Fruit fly (Drosophila melanogaster) whole organism, embryonic: ENCODE results near the gene edin.

Source experiments
- Bgb ChIP-seq: fragments of 200-800 bp; sonication (Bioruptor generic); IDR thresholded peaks from 2 replicates; pipeline ENCODE4 v1.3.6; 2022; ENCODE audit warnings: missing biosample characterization, missing genetic modification characterization; ENCODE audit not compliant: partially characterized antibody
- CG10147 ChIP-seq: fragments of 200-800 bp; sonication (Bioruptor generic); optimal IDR thresholded peaks from 2 replicates; lab custom pipeline; 2019; ENCODE audit warnings: missing biosample characterization, mild to moderate bottlenecking, missing genetic modification characterization, moderate library complexity
- CG10267 ChIP-seq: fragments of 200-800 bp; sonication (Bioruptor generic); optimal IDR thresholded peaks from 2 replicates; lab custom pipeline; 2018; ENCODE audit warnings: missing biosample characterization, mild to moderate bottlenecking, missing genetic modification characterization, moderate library complexity
- CG10274 ChIP-seq: fragments of 200-800 bp; sonication (Bioruptor generic); optimal IDR thresholded peaks from 3 replicates; lab custom pipeline; 2017; ENCODE audit warnings: missing biosample characterization, mild to moderate bottlenecking, missing genetic modification characterization
- CG10979 ChIP-seq: fragments of 200-800 bp; sonication (Bioruptor generic); optimal IDR thresholded peaks from 2 replicates; lab custom pipeline; 2018; ENCODE audit warnings: missing biosample characterization, mild to moderate bottlenecking, missing genetic modification characterization, moderate library complexity
- CG11504 ChIP-seq: fragments of 200-800 bp; sonication (Bioruptor generic); optimal IDR thresholded peaks from 3 replicates; lab custom pipeline; 2019; ENCODE audit warnings: missing biosample characterization, mild to moderate bottlenecking, missing genetic modification characterization, moderate library complexity
- CG12391 ChIP-seq: fragments of 200-800 bp; sonication (Bioruptor generic); optimal IDR thresholded peaks from 3 replicates; lab custom pipeline; 2018; ENCODE audit warnings: missing biosample characterization, mild to moderate bottlenecking, missing genetic modification characterization, moderate library complexity
- CG14667 ChIP-seq: fragments of 200-800 bp; sonication (Bioruptor generic); IDR thresholded peaks from 2 replicates; pipeline ENCODE4 v1.3.6; 2022; ENCODE audit warnings: missing biosample characterization, missing genetic modification characterization
- CG14860 ChIP-seq: fragments of 200-800 bp; sonication (Bioruptor generic); IDR thresholded peaks from 3 replicates; pipeline ENCODE4 v1.3.6; 2022; ENCODE audit warnings: missing biosample characterization, missing genetic modification characterization; ENCODE audit not compliant: partially characterized antibody
- CG15269 ChIP-seq: fragments of 200-800 bp; sonication (Bioruptor generic); optimal IDR thresholded peaks from 2 replicates; lab custom pipeline; 2018; ENCODE audit warnings: missing biosample characterization, mild to moderate bottlenecking, missing genetic modification characterization, moderate library complexity
- CG15514 ChIP-seq: fragments of 200-800 bp; sonication (Bioruptor generic); optimal IDR thresholded peaks from 3 replicates; lab custom pipeline; 2017; ENCODE audit warnings: missing biosample characterization, missing genetic modification characterization, mild to moderate bottlenecking, moderate library complexity, missing genetic modification reagents
- CG17359 ChIP-seq: fragments of 200-800 bp; sonication (Bioruptor generic); optimal IDR thresholded peaks from 3 replicates; lab custom pipeline; 2018; ENCODE audit warnings: missing biosample characterization, mild to moderate bottlenecking, missing genetic modification characterization, moderate library complexity
- CG17361 ChIP-seq: fragments of 200-800 bp; sonication (Bioruptor generic); IDR thresholded peaks from 3 replicates; pipeline ENCODE4 v1.3.6; 2022; ENCODE audit warnings: missing biosample characterization, missing genetic modification characterization
- CG2712 ChIP-seq: fragments of 200-800 bp; optimal IDR thresholded peaks from 3 replicates; lab custom pipeline; 2019; ENCODE audit warnings: missing biosample characterization, mild to moderate bottlenecking, missing genetic modification characterization, moderate library complexity
- CG31365 ChIP-seq: fragments of 200-800 bp; sonication (Bioruptor generic); optimal IDR thresholded peaks from 2 replicates; lab custom pipeline; 2018; ENCODE audit warnings: missing biosample characterization, mild to moderate bottlenecking, missing genetic modification characterization
- CG3281 ChIP-seq: fragments of 200-800 bp; sonication (Bioruptor generic); optimal IDR thresholded peaks from 3 replicates; lab custom pipeline; 2017; ENCODE audit warnings: missing biosample characterization, mild to moderate bottlenecking, missing genetic modification characterization
- CG33557 ChIP-seq: fragments of 200-800 bp; sonication (Bioruptor generic); optimal IDR thresholded peaks from 2 replicates; lab custom pipeline; 2019; ENCODE audit warnings: missing biosample characterization, mild to moderate bottlenecking, missing genetic modification characterization, moderate library complexity
- CG4360 ChIP-seq: fragments of 200-800 bp; sonication (Bioruptor generic); IDR thresholded peaks from 2 replicates; pipeline ENCODE4 v1.3.6; 2022; ENCODE audit warnings: missing biosample characterization, missing genetic modification characterization
- CG4404 ChIP-seq: fragments of 200-800 bp; sonication (Bioruptor generic); IDR thresholded peaks from 2 replicates; pipeline ENCODE4 v1.3.6; 2022; ENCODE audit warnings: missing biosample characterization, missing genetic modification characterization
- CG6272 ChIP-seq: fragments of 200-800 bp; sonication (Bioruptor generic); IDR thresholded peaks from 2 replicates; pipeline ENCODE4 v1.3.6; 2022; ENCODE audit warnings: missing biosample characterization, missing genetic modification characterization
- CG6654 ChIP-seq: fragments of 200-800 bp; sonication (Bioruptor generic); optimal IDR thresholded peaks from 2 replicates; lab custom pipeline; 2017; ENCODE audit warnings: missing biosample characterization, mild to moderate bottlenecking, missing genetic modification characterization
- CG6689 ChIP-seq: fragments of 200-800 bp; sonication (Bioruptor generic); IDR thresholded peaks from 2 replicates; pipeline ENCODE4 v1.3.6; 2022; ENCODE audit warnings: missing biosample characterization, missing genetic modification characterization
- CG6765 ChIP-seq: fragments of 200-800 bp; sonication (Bioruptor generic); optimal IDR thresholded peaks from 3 replicates; lab custom pipeline; 2017; ENCODE audit warnings: missing biosample characterization, mild to moderate bottlenecking, missing genetic modification characterization
- CG6791 ChIP-seq: fragments of 200-800 bp; sonication (Bioruptor generic); IDR thresholded peaks from 3 replicates; pipeline ENCODE4 v1.3.6; 2022; ENCODE audit warnings: missing biosample characterization, missing genetic modification characterization; ENCODE audit not compliant: partially characterized antibody
- CG8359 ChIP-seq: fragments of 200-800 bp; sonication (Bioruptor generic); optimal IDR thresholded peaks from 2 replicates; lab custom pipeline; 2017; ENCODE audit warnings: missing biosample characterization, mild to moderate bottlenecking, missing genetic modification characterization, borderline replicate concordance
- CG8924 ChIP-seq: fragments of 200-800 bp; optimal IDR thresholded peaks from 3 replicates; lab custom pipeline; 2019; ENCODE audit warnings: missing biosample characterization, mild to moderate bottlenecking, missing genetic modification characterization, moderate library complexity
- CG9609 ChIP-seq: fragments of 200-800 bp; sonication (Bioruptor generic); optimal IDR thresholded peaks from 3 replicates; lab custom pipeline; 2016; ENCODE audit warnings: missing biosample characterization, missing genetic modification characterization
- CG9797 ChIP-seq: fragments of 200-800 bp; sonication (Bioruptor generic); optimal IDR thresholded peaks from 3 replicates; lab custom pipeline; 2018; ENCODE audit warnings: missing biosample characterization, mild to moderate bottlenecking, missing genetic modification characterization
- CoRest ChIP-seq: fragments of 200-800 bp; sonication (Bioruptor generic); optimal IDR thresholded peaks from 3 replicates; lab custom pipeline; 2018; ENCODE audit warnings: missing biosample characterization, mild to moderate bottlenecking, missing genetic modification characterization, moderate library complexity
- Deaf1 ChIP-seq: fragments of 200-800 bp; optimal IDR thresholded peaks from 3 replicates; lab custom pipeline; 2019; ENCODE audit warnings: missing biosample characterization, mild to moderate bottlenecking, missing genetic modification characterization, moderate library complexity
- Fer1 ChIP-seq: fragments of 200-800 bp; sonication (Bioruptor generic); optimal IDR thresholded peaks from 2 replicates; lab custom pipeline; 2017; ENCODE audit warnings: missing biosample characterization, mild to moderate bottlenecking, missing genetic modification characterization
- H15 ChIP-seq: fragments of 200-800 bp; sonication (Bioruptor generic); IDR thresholded peaks from 3 replicates; pipeline ENCODE4 v1.3.6; 2022; ENCODE audit warnings: missing biosample characterization, missing genetic modification characterization
- Jarid2 ChIP-seq: fragments of 200-800 bp; sonication (Bioruptor generic); optimal IDR thresholded peaks from 3 replicates; lab custom pipeline; 2017; ENCODE audit warnings: mild to moderate bottlenecking, missing biosample characterization, missing genetic modification reagents, missing genetic modification characterization
- Med ChIP-seq: fragments of 200-800 bp; sonication (Bioruptor generic); peaks from one replicate; lab custom pipeline; 2016; ENCODE audit warnings: missing biosample characterization, missing genetic modification characterization, mild to moderate bottlenecking, inconsistent platforms, moderate library complexity
- Mrtf ChIP-seq: fragments of 200-800 bp; sonication (Bioruptor generic); IDR thresholded peaks from 3 replicates; pipeline ENCODE4 v1.3.6; 2022; ENCODE audit warnings: missing biosample characterization, missing genetic modification characterization
- Ssrp ChIP-seq: fragments of 200-800 bp; sonication (Bioruptor generic); optimal IDR thresholded peaks from 2 replicates; lab custom pipeline; 2018; ENCODE audit warnings: missing biosample characterization, mild to moderate bottlenecking, missing genetic modification characterization, moderate library complexity
- Taf1 ChIP-seq: fragments of 200-800 bp; sonication (Bioruptor generic); IDR thresholded peaks from 2 replicates; pipeline ENCODE4 v1.3.6; 2022; ENCODE audit warnings: missing biosample characterization, missing genetic modification characterization
- Xrp1 ChIP-seq: fragments of 200-800 bp; sonication (Bioruptor generic); IDR thresholded peaks from 2 replicates; pipeline ENCODE4 v1.3.6; 2022; ENCODE audit warnings: missing biosample characterization, missing genetic modification characterization
- bab2 ChIP-seq: fragments of 200-800 bp; sonication (Bioruptor generic); optimal IDR thresholded peaks from 2 replicates; lab custom pipeline; 2016; ENCODE audit warnings: missing biosample characterization, missing genetic modification characterization
- bsh ChIP-seq, 2 experiments: fragments of 200-800 bp; sonication (Bioruptor generic); optimal IDR thresholded peaks; 2 replicates each; lab custom pipeline; 2017 to 2018; ENCODE audit warnings: mild to moderate bottlenecking in 2 of 2, missing biosample characterization in 2 of 2, missing genetic modification characterization in 2 of 2, moderate library complexity in 1 of 2
- caup ChIP-seq: fragments of 200-800 bp; sonication (Bioruptor generic); optimal IDR thresholded peaks from 3 replicates; lab custom pipeline; 2017; ENCODE audit warnings: missing biosample characterization, mild to moderate bottlenecking, missing genetic modification characterization, moderate library complexity; ENCODE audit not compliant: severe bottlenecking
- onecut ChIP-seq: fragments of 200-800 bp; sonication (Bioruptor generic); IDR thresholded peaks from 2 replicates; pipeline ENCODE4 v1.3.6; 2022; ENCODE audit warnings: missing biosample characterization, missing genetic modification characterization
- peb ChIP-seq: fragments of 200-800 bp; sonication (Bioruptor generic); IDR thresholded peaks from 2 replicates; pipeline ENCODE4 v1.3.6; 2022; ENCODE audit warnings: missing biosample characterization, missing genetic modification characterization
- slbo ChIP-seq: fragments of 200-800 bp; sonication (Bioruptor generic); IDR thresholded peaks from 2 replicates; pipeline ENCODE4 v1.3.6; 2022; ENCODE audit warnings: missing biosample characterization, missing genetic modification characterization
- slp2 ChIP-seq: fragments of 200-800 bp; sonication (Bioruptor generic); optimal IDR thresholded peaks from 2 replicates; lab custom pipeline; 2016; ENCODE audit warnings: missing biosample characterization, missing genetic modification characterization
- stwl ChIP-seq: fragments of 200-800 bp; sonication (Bioruptor generic); optimal IDR thresholded peaks from 3 replicates; lab custom pipeline; 2018; ENCODE audit warnings: missing biosample characterization, mild to moderate bottlenecking, missing genetic modification characterization, moderate library complexity
- tna ChIP-seq: fragments of 200-800 bp; sonication (Bioruptor generic); IDR thresholded peaks from 2 replicates; pipeline ENCODE4 v1.3.6; 2022; ENCODE audit warnings: missing biosample characterization, missing genetic modification characterization; ENCODE audit not compliant: partially characterized antibody
- zfh1 ChIP-seq: fragments of 200-800 bp; sonication (Bioruptor generic); IDR thresholded peaks from 3 replicates; pipeline ENCODE4 v1.3.6; 2022; ENCODE audit warnings: missing biosample characterization, missing genetic modification characterization

The edin gene

dm6 chr3L:17458856-17459518 lies 35.7 kb upstream of the edin start (continued):
- TF ChIP-seq Ssrp (tag; lab: Kevin White, UChicago) = peak; percentile 43
- TF ChIP-seq Mrtf (GFP tag; lab: Robert Waterston, UW) = no peak
- peak; percentile 5 for TF ChIP-seq CG8924 (tag; lab: Kevin White, UChicago)
- peak; percentile 33 for TF ChIP-seq CG15269 (tag; lab: Kevin White, UChicago)
- TF ChIP-seq bsh (GFP tag; optimal IDR thresholded peaks at IDR 0.05; lab: Kevin White, UChicago) = peak in 1 of 2 experiments; percentile 49
- TF ChIP-seq peb (GFP tag; lab: Robert Waterston, UW) = no peak
- TF ChIP-seq bab2 (GFP tag; lab: Kevin White, UChicago) = no peak
- no peak for TF ChIP-seq tna
- no peak for TF ChIP-seq Bgb (GFP tag; lab: Robert Waterston, UW)
- TF ChIP-seq CG4360 (GFP tag; lab: Robert Waterston, UW) = peak; percentile 43
- no peak for TF ChIP-seq slp2 (GFP tag; lab: Kevin White, UChicago)
- TF ChIP-seq CG31365 (tag; lab: Kevin White, UChicago) = no peak
- TF ChIP-seq CG8359 (GFP tag; lab: Kevin White, UChicago) = no peak
- TF ChIP-seq CG9797 (GFP tag; lab: Kevin White, UChicago) = no peak
- TF ChIP-seq slbo (GFP tag; lab: Robert Waterston, UW) = peak; percentile 44
- TF ChIP-seq CG33557 (GFP tag; lab: Kevin White, UChicago) = no peak
- TF ChIP-seq CG6272 (GFP tag; lab: Robert Waterston, UW) = no peak
- TF ChIP-seq caup (GFP tag; lab: Kevin White, UChicago) = peak; percentile 0
- TF ChIP-seq CG12391 (tag; lab: Kevin White, UChicago) = peak; percentile 57
- peak; percentile 59 for TF ChIP-seq CG11504 (tag; lab: Kevin White, UChicago)
- TF ChIP-seq CG6791 (GFP tag; lab: Robert Waterston, UW) = no peak
- TF ChIP-seq Med = peak; percentile 58
- TF ChIP-seq CG6689 (GFP tag; lab: Robert Waterston, UW) = peak; percentile 60; the same call in 1 of the 2 replicates
- TF ChIP-seq CG17359 = peak; percentile 55
- 0 out of 2 replicates have a peak, but pooled peaks have one; percentile 26 for TF ChIP-seq CG4404 (GFP tag; lab: Robert Waterston, UW)
- TF ChIP-seq CG10267 (tag; lab: Kevin White, UChicago) = peak; percentile 27
- peak; percentile 13 for TF ChIP-seq CG15514
- TF ChIP-seq Deaf1 = no peak
- TF ChIP-seq CG10147 = peak; percentile 6
- TF ChIP-seq H15 (GFP tag; lab: Robert Waterston, UW) = 0 out of 3 replicates have a peak, but pooled peaks have one; percentile 34
- peak; percentile 76 for TF ChIP-seq Xrp1
- TF ChIP-seq CG10979 (tag; lab: Kevin White, UChicago) = peak; percentile 40
- TF ChIP-seq Taf1 (GFP tag; lab: Robert Waterston, UW) = no peak
- TF ChIP-seq CG14667 (GFP tag; lab: Robert Waterston, UW) = peak; percentile 15; the same call in 1 of the 2 replicates
- peak; percentile 66 for TF ChIP-seq CG2712
- TF ChIP-seq CG9609 (GFP tag; lab: Kevin White, UChicago) = no peak
- TF ChIP-seq Fer1 = peak; percentile 37
- TF ChIP-seq stwl (tag; lab: Kevin White, UChicago) = no peak
- no peak for TF ChIP-seq CG6765 (GFP tag; lab: Kevin White, UChicago)
- peak; percentile 63; the same call in 2 of the 3 replicates for TF ChIP-seq zfh1
- no peak for TF ChIP-seq Jarid2 (GFP tag; lab: Kevin White, UChicago)
- no peak for TF ChIP-seq CG14860
- TF ChIP-seq CG10274 (GFP tag; lab: Kevin White, UChicago) = no peak
- no peak for TF ChIP-seq CG3281 (GFP tag; lab: Kevin White, UChicago)
- TF ChIP-seq onecut (GFP tag; lab: Robert Waterston, UW) = peak; percentile 61; the same call in 1 of the 2 replicates
- peak; percentile 13 for TF ChIP-seq CoRest
- 0 out of 3 replicates have a peak, but pooled peaks have one; percentile 35 for TF ChIP-seq CG17361 (GFP tag; lab: Robert Waterston, UW)
- no peak for TF ChIP-seq CG6654 (GFP tag; lab: Kevin White, UChicago)
